Worm (Caenorhabditis elegans) whole organism, early embryonic: ENCODE results near the gene tre-2.

ENCODE experiments used
- B0310.2 ChIP-seq: sonication (generic microtip); optimal IDR thresholded peaks from 2 replicates; lab custom pipeline; 2016; ENCODE audit warnings: mild to moderate bottlenecking, missing genetic modification characterization, missing compliant biosample characterization
- F13C5.2 ChIP-seq: sonication (generic microtip); optimal IDR thresholded peaks from 2 replicates; lab custom pipeline; 2017; ENCODE audit warnings: mild to moderate bottlenecking, missing genetic modification characterization, inconsistent platforms, missing compliant biosample characterization
- aly-1 ChIP-seq: sonication (generic microtip); optimal IDR thresholded peaks from 2 replicates; lab custom pipeline; 2016; ENCODE audit warnings: missing genetic modification characterization, missing compliant biosample characterization
- ama-1 ChIP-seq: fragments of 150-350 bp; optimal IDR thresholded peaks from 2 replicates; lab custom pipeline; 2014
- ceh-13 ChIP-seq: fragments of 200-800 bp; sonication (Bioruptor generic); optimal IDR thresholded peaks from 2 replicates; lab custom pipeline; 2018; ENCODE audit warnings: mild to moderate bottlenecking, missing genetic modification characterization, missing compliant biosample characterization
- ceh-36 ChIP-seq: sonication (generic microtip); optimal IDR thresholded peaks from 2 replicates; lab custom pipeline; 2016; ENCODE audit warnings: missing genetic modification characterization, inconsistent platforms, missing compliant biosample characterization
- ets-7 ChIP-seq: sonication (generic microtip); optimal IDR thresholded peaks from 2 replicates; lab custom pipeline; 2016; ENCODE audit warnings: missing genotype, missing genetic modification characterization, missing compliant biosample characterization
- flt-1 ChIP-seq: fragments of 200-800 bp; sonication (Bioruptor generic); IDR thresholded peaks from 2 replicates; pipeline ENCODE4 v1.3.6; 2022; ENCODE audit warnings: missing genetic modification characterization, missing compliant biosample characterization
- hmbx-1 ChIP-seq: sonication (generic microtip); optimal IDR thresholded peaks from 2 replicates; lab custom pipeline; 2016; ENCODE audit warnings: mild to moderate bottlenecking, missing genetic modification characterization, missing compliant biosample characterization
- hmg-4 ChIP-seq: fragments of 200-800 bp; sonication (Bioruptor generic); optimal IDR thresholded peaks from 2 replicates; lab custom pipeline; 2018; ENCODE audit warnings: mild to moderate bottlenecking, missing genetic modification characterization, missing compliant biosample characterization
- hnd-1 ChIP-seq: sonication (generic microtip); optimal IDR thresholded peaks from 2 replicates; lab custom pipeline; 2016; ENCODE audit warnings: missing genetic modification characterization, missing compliant biosample characterization
- pes-1 ChIP-seq: fragments of 200-800 bp; sonication (Bioruptor generic); IDR thresholded peaks from 2 replicates; pipeline ENCODE4 v1.3.6; 2022; ENCODE audit warnings: missing genetic modification reagents, missing genetic modification characterization, missing compliant biosample characterization
- scrt-1 ChIP-seq: fragments of 200-800 bp; sonication (Bioruptor generic); IDR thresholded peaks from 2 replicates; pipeline ENCODE4 v1.3.6; 2022; ENCODE audit warnings: missing genetic modification characterization, missing compliant biosample characterization
- sea-1 ChIP-seq: fragments of 200-800 bp; sonication (Bioruptor generic); conservative IDR thresholded peaks from 2 replicates; pipeline ENCODE4 v1.3.6; 2022; ENCODE audit warnings: missing genetic modification characterization, missing compliant biosample characterization
- tbx-11 ChIP-seq: fragments of 200-800 bp; sonication (Bioruptor generic); IDR thresholded peaks from 2 replicates; pipeline ENCODE4 v1.3.6; 2022; ENCODE audit warnings: missing genetic modification characterization, missing compliant biosample characterization
- tbx-37 ChIP-seq: fragments of 200-800 bp; sonication (Bioruptor generic); conservative IDR thresholded peaks from 2 replicates; pipeline ENCODE4 v1.3.6; 2022; ENCODE audit warnings: missing genetic modification reagents, missing genetic modification characterization, missing compliant biosample characterization
- tra-4 ChIP-seq: sonication (generic microtip); optimal IDR thresholded peaks from 2 replicates; lab custom pipeline; 2017; ENCODE audit warnings: missing genetic modification characterization, missing compliant biosample characterization

Gene tre-2

ce11 chrIV:6914161-6914585 lies 30.9 kb upstream of the tre-2 start:
- TF ChIP-seq scrt-1 (GFP tag; lab: Robert Waterston, UW): 0 out of 2 replicates have a peak, but pooled peaks have one; percentile 16

- no peak for TF ChIP-seq F13C5.2 (tag; lab: Kevin White, UChicago)
Observed at ce11 chrIV:6912851-6913588, 29.8 kb upstream of the tre-2 start, which contains the start of gene T22D1.3. Gene T22D1.3 (plus strand): TSS chrIV:6913538.

- TF ChIP-seq tra-4 (tag; lab: Kevin White, UChicago) (no peak), scrt-1 (GFP tag; lab: Robert Waterston, UW) (no peak), ceh-36 (tag; lab: Kevin White, UChicago) (no peak), F13C5.2 (tag; lab: Kevin White, UChicago) (no peak), flt-1 (GFP tag; lab: Robert Waterston, UW) (no peak), ama-1 (lab: Kevin White, UChicago) (no peak), tbx-37 (no peak), hmbx-1 (tag; lab: Kevin White, UChicago) (no peak), hnd-1 (tag; lab: Kevin White, UChicago) (no peak), tbx-11 (GFP tag; lab: Robert Waterston, UW) (no peak), sea-1 (GFP tag; lab: Robert Waterston, UW) (no peak), ets-7 (tag; lab: Kevin White, UChicago) (no peak), hmg-4 (GFP tag; lab: Kevin White, UChicago) (no peak), ceh-13 (GFP tag; lab: Kevin White, UChicago) (no peak), pes-1 (no peak), aly-1 (tag; lab: Kevin White, UChicago) (no peak), B0310.2 (tag; lab: Kevin White, UChicago) (no peak)
Observed at ce11 chrIV:6909863-6910733, 26.9 kb upstream of the tre-2 start, which contains the start of the genes rpn-1 and ribo-1. Gene rpn-1 (minus strand): TSS chrIV:6909913. Gene ribo-1 (plus strand): TSS chrIV:6910683.

- no peak for TF ChIP-seq tra-4 (tag; lab: Kevin White, UChicago)
- no peak for TF ChIP-seq tbx-37
- TF ChIP-seq ets-7 (tag; lab: Kevin White, UChicago): no peak
- TF ChIP-seq ceh-13 (GFP tag; lab: Kevin White, UChicago): no peak
- TF ChIP-seq scrt-1 (GFP tag; lab: Robert Waterston, UW): no peak
- TF ChIP-seq tbx-11 (GFP tag; lab: Robert Waterston, UW): no peak
- no peak for TF ChIP-seq flt-1 (GFP tag; lab: Robert Waterston, UW)
- TF ChIP-seq hmg-4 (GFP tag; lab: Kevin White, UChicago): no peak
- TF ChIP-seq sea-1 (GFP tag; lab: Robert Waterston, UW): no peak
- TF ChIP-seq hmbx-1 (tag; lab: Kevin White, UChicago): no peak
- TF ChIP-seq ceh-36 (tag; lab: Kevin White, UChicago): no peak
- no peak for TF ChIP-seq pes-1
- no peak for TF ChIP-seq B0310.2 (tag; lab: Kevin White, UChicago)
- no peak for TF ChIP-seq F13C5.2 (tag; lab: Kevin White, UChicago)
- no peak for TF ChIP-seq ama-1 (lab: Kevin White, UChicago)
Observed at ce11 chrIV:6907487-6907886, 24.2 kb upstream of the tre-2 start.

- TF ChIP-seq ets-7 (tag; lab: Kevin White, UChicago): no peak
- no peak for TF ChIP-seq tbx-11 (GFP tag; lab: Robert Waterston, UW)
- no peak for TF ChIP-seq flt-1 (GFP tag; lab: Robert Waterston, UW)
- no peak for TF ChIP-seq hmbx-1 (tag; lab: Kevin White, UChicago)
- TF ChIP-seq pes-1: no peak
- TF ChIP-seq B0310.2 (tag; lab: Kevin White, UChicago): no peak
- TF ChIP-seq scrt-1 (GFP tag; lab: Robert Waterston, UW): no peak
- TF ChIP-seq hmg-4 (GFP tag; lab: Kevin White, UChicago): no peak
- no peak for TF ChIP-seq ceh-36 (tag; lab: Kevin White, UChicago)
- TF ChIP-seq sea-1 (GFP tag; lab: Robert Waterston, UW): no peak
- TF ChIP-seq tbx-37: no peak
Observed at ce11 chrIV:6905947-6906489, 22.8 kb upstream of the tre-2 start, which contains the start of the genes T22D1.17 and T22D1.8. Gene T22D1.17 (plus strand): TSS chrIV:6905997. Gene T22D1.8 (minus strand): TSS chrIV:6906348.

ce11 chrIV:6905428-6905827 lies 22.2 kb upstream of the tre-2 start:
- TF ChIP-seq scrt-1 (GFP tag; lab: Robert Waterston, UW) (no peak), ama-1 (lab: Kevin White, UChicago) (no peak), pes-1 (no peak), tra-4 (tag; lab: Kevin White, UChicago) (no peak), aly-1 (tag; lab: Kevin White, UChicago) (no peak), hmg-4 (GFP tag; lab: Kevin White, UChicago) (no peak), hmbx-1 (tag; lab: Kevin White, UChicago) (no peak), hnd-1 (tag; lab: Kevin White, UChicago) (no peak), tbx-37 (no peak), ceh-36 (tag; lab: Kevin White, UChicago) (no peak)
